Worm (Caenorhabditis elegans): ENCODE data around the gene cnd-1.

Gene cnd-1

ce11 chrIII:5208992-5209391, 35.4 kb downstream of the cnd-1 start, which contains the start of gene syx-16:
Gene syx-16 (minus strand): TSS chrIII:5209109.
- no peak for TF ChIP-seq ztf-29 (GFP tag; IDR thresholded peaks at IDR 0.05)
- TF ChIP-seq klf-2 (GFP tag; conservative IDR thresholded peaks at IDR 0.05) = no peak
- no peak for TF ChIP-seq ref-1 (GFP tag; conservative IDR thresholded peaks at IDR 0.05)
- TF ChIP-seq T22C8.4 (GFP tag; IDR thresholded peaks at IDR 0.05) = no peak
- no peak for TF ChIP-seq ztf-23 (GFP tag; IDR thresholded peaks at IDR 0.05)
- no peak for TF ChIP-seq med-1 (GFP tag; optimal IDR thresholded peaks at IDR 0.05; ENCODE audit: insufficient read depth)
- TF ChIP-seq tab-1 (GFP tag; IDR thresholded peaks at IDR 0.05) = no peak
- no peak for TF ChIP-seq flt-1 (GFP tag; IDR thresholded peaks at IDR 0.05)
- no peak for TF ChIP-seq cog-1 (tag; optimal IDR thresholded peaks at IDR 0.05)

- TF ChIP-seq tab-1 (GFP tag; IDR thresholded peaks at IDR 0.05) = no peak
- TF ChIP-seq klf-2 (GFP tag; conservative IDR thresholded peaks at IDR 0.05) = no peak
- no peak for TF ChIP-seq ztf-23 (GFP tag; IDR thresholded peaks at IDR 0.05)
Observed at ce11 chrIII:5206861-5207414, 37.5 kb downstream of the cnd-1 start, which contains the start of gene morc-1. Gene morc-1 (minus strand): TSS chrIII:5206911.

- TF ChIP-seq ztf-29 (GFP tag; IDR thresholded peaks at IDR 0.05) = no peak
- TF ChIP-seq ref-1 (GFP tag; conservative IDR thresholded peaks at IDR 0.05) = no peak
- TF ChIP-seq T22C8.4 (GFP tag; IDR thresholded peaks at IDR 0.05) = no peak
- no peak for TF ChIP-seq klf-2 (GFP tag; conservative IDR thresholded peaks at IDR 0.05)
- TF ChIP-seq tab-1 (GFP tag; IDR thresholded peaks at IDR 0.05) = no peak
- TF ChIP-seq ztf-23 (GFP tag; IDR thresholded peaks at IDR 0.05) = no peak
- TF ChIP-seq flt-1 (GFP tag; IDR thresholded peaks at IDR 0.05) = no peak
- no peak for TF ChIP-seq cog-1 (tag; optimal IDR thresholded peaks at IDR 0.05)
- TF ChIP-seq med-1 (GFP tag; optimal IDR thresholded peaks at IDR 0.05; ENCODE audit: insufficient read depth) = no peak
Observed at ce11 chrIII:5203310-5203709, 41.1 kb downstream of the cnd-1 start.

- TF ChIP-seq ztf-23 (GFP tag; IDR thresholded peaks at IDR 0.05) (no peak), ref-1 (GFP tag; conservative IDR thresholded peaks at IDR 0.05) (no peak), T22C8.4 (GFP tag; IDR thresholded peaks at IDR 0.05) (no peak), cog-1 (tag; optimal IDR thresholded peaks at IDR 0.05) (no peak), tab-1 (GFP tag; IDR thresholded peaks at IDR 0.05) (no peak), ztf-29 (GFP tag; IDR thresholded peaks at IDR 0.05) (no peak), flt-1 (GFP tag; IDR thresholded peaks at IDR 0.05) (no peak), klf-2 (GFP tag; conservative IDR thresholded peaks at IDR 0.05) (no peak), med-1 (GFP tag; optimal IDR thresholded peaks at IDR 0.05; ENCODE audit: insufficient read depth) (no peak)
Observed at ce11 chrIII:5202641-5203040, 41.8 kb downstream of the cnd-1 start.

ce11 chrIII:5201267-5201666, 43.2 kb downstream of the cnd-1 start:
- TF ChIP-seq med-1 (GFP tag; optimal IDR thresholded peaks at IDR 0.05; ENCODE audit: insufficient read depth) (no peak), cog-1 (tag; optimal IDR thresholded peaks at IDR 0.05) (no peak), klf-2 (GFP tag; conservative IDR thresholded peaks at IDR 0.05) (no peak), tab-1 (GFP tag; IDR thresholded peaks at IDR 0.05) (no peak), ztf-29 (GFP tag; IDR thresholded peaks at IDR 0.05) (no peak), ref-1 (GFP tag; conservative IDR thresholded peaks at IDR 0.05) (no peak), T22C8.4 (GFP tag; IDR thresholded peaks at IDR 0.05) (no peak), flt-1 (GFP tag; IDR thresholded peaks at IDR 0.05) (no peak), ztf-23 (GFP tag; IDR thresholded peaks at IDR 0.05) (no peak)

ce11 chrIII:5200349-5200748, 44.1 kb downstream of the cnd-1 start:
- TF ChIP-seq med-1 (GFP tag; optimal IDR thresholded peaks at IDR 0.05; ENCODE audit: insufficient read depth) (no peak), cog-1 (tag; optimal IDR thresholded peaks at IDR 0.05) (no peak), ztf-23 (GFP tag; IDR thresholded peaks at IDR 0.05) (no peak), T22C8.4 (GFP tag; IDR thresholded peaks at IDR 0.05) (no peak), flt-1 (GFP tag; IDR thresholded peaks at IDR 0.05) (no peak), klf-2 (GFP tag; conservative IDR thresholded peaks at IDR 0.05) (no peak)

- no peak for TF ChIP-seq tab-1 (GFP tag; IDR thresholded peaks at IDR 0.05)
- no peak for TF ChIP-seq med-1 (GFP tag; optimal IDR thresholded peaks at IDR 0.05; ENCODE audit: insufficient read depth)
- TF ChIP-seq ref-1 (GFP tag; conservative IDR thresholded peaks at IDR 0.05) = no peak
- TF ChIP-seq ztf-29 (GFP tag; IDR thresholded peaks at IDR 0.05) = no peak
- no peak for TF ChIP-seq klf-2 (GFP tag; conservative IDR thresholded peaks at IDR 0.05)
- no peak for TF ChIP-seq T22C8.4 (GFP tag; IDR thresholded peaks at IDR 0.05)
- no peak for TF ChIP-seq cog-1 (tag; optimal IDR thresholded peaks at IDR 0.05)
- no peak for TF ChIP-seq flt-1 (GFP tag; IDR thresholded peaks at IDR 0.05)
- TF ChIP-seq ztf-23 (GFP tag; IDR thresholded peaks at IDR 0.05) = no peak
Observed at ce11 chrIII:5199577-5199976, 44.9 kb downstream of the cnd-1 start, which contains the start of gene emb-8. Gene emb-8 (minus strand): TSS chrIII:5199677.

ce11 chrIII:5196298-5197045, 48.0 kb downstream of the cnd-1 start:
- no peak for TF ChIP-seq ztf-23 (GFP tag; IDR thresholded peaks at IDR 0.05)
- TF ChIP-seq cog-1 (tag; optimal IDR thresholded peaks at IDR 0.05) = no peak
- TF ChIP-seq ref-1 (GFP tag; conservative IDR thresholded peaks at IDR 0.05) = no peak
- no peak for TF ChIP-seq klf-2 (GFP tag; conservative IDR thresholded peaks at IDR 0.05)
- no peak for TF ChIP-seq tab-1 (GFP tag; IDR thresholded peaks at IDR 0.05)
- no peak for TF ChIP-seq flt-1 (GFP tag; IDR thresholded peaks at IDR 0.05)
- no peak for TF ChIP-seq med-1 (GFP tag; optimal IDR thresholded peaks at IDR 0.05; ENCODE audit: insufficient read depth)
- TF ChIP-seq ztf-29 (GFP tag; IDR thresholded peaks at IDR 0.05) = no peak
- no peak for TF ChIP-seq T22C8.4 (GFP tag; IDR thresholded peaks at IDR 0.05)

- TF ChIP-seq T22C8.4 (GFP tag; IDR thresholded peaks at IDR 0.05) (0 out of 2 replicates have a peak, but pooled peaks have one; percentile 23), ztf-29 (GFP tag; IDR thresholded peaks at IDR 0.05) (no peak)
Observed at ce11 chrIII:5195690-5196089, 48.7 kb downstream of the cnd-1 start, which contains the start of gene moc-6. Gene moc-6 (plus strand): TSS chrIII:5195990.

- no peak for TF ChIP-seq klf-2 (GFP tag; conservative IDR thresholded peaks at IDR 0.05)
- TF ChIP-seq cog-1 (tag; optimal IDR thresholded peaks at IDR 0.05) = no peak
- no peak for TF ChIP-seq T22C8.4 (GFP tag; IDR thresholded peaks at IDR 0.05)
- no peak for TF ChIP-seq ztf-23 (GFP tag; IDR thresholded peaks at IDR 0.05)
- no peak for TF ChIP-seq med-1 (GFP tag; optimal IDR thresholded peaks at IDR 0.05; ENCODE audit: insufficient read depth)
- no peak for TF ChIP-seq tab-1 (GFP tag; IDR thresholded peaks at IDR 0.05)
- no peak for TF ChIP-seq ztf-29 (GFP tag; IDR thresholded peaks at IDR 0.05)
Observed at ce11 chrIII:5193266-5193665, 51.2 kb downstream of the cnd-1 start.

Measured in whole organism, midembryonic.